Fruit fly (Drosophila melanogaster) whole organism, prepupa: ENCODE results near the gene CG4408.
A peak's percentile ranks its signal among the peaks of the same experiment; 100 is the strongest.

Experiments
- Blimp-1 ChIP-seq: fragments of 200-800 bp; sonication (Bioruptor generic); optimal IDR thresholded peaks from 3 replicates; lab custom pipeline; 2017; ENCODE audit warnings: missing biosample characterization, missing genetic modification characterization, mild to moderate bottlenecking, moderate library complexity, missing genetic modification reagents
- CG11902 ChIP-seq: fragments of 200-800 bp; sonication (Bioruptor generic); optimal IDR thresholded peaks from 3 replicates; lab custom pipeline; 2016; ENCODE audit warnings: missing biosample characterization, missing genetic modification characterization
- CG15336 ChIP-seq: fragments of 200-800 bp; sonication (Bioruptor generic); IDR thresholded peaks from 2 replicates; pipeline ENCODE4 v1.3.6; 2022; ENCODE audit warnings: missing biosample characterization, missing genetic modification characterization
- CG16779 ChIP-seq: fragments of 200-800 bp; sonication (Bioruptor generic); optimal IDR thresholded peaks from 3 replicates; lab custom pipeline; 2017; ENCODE audit warnings: missing biosample characterization, mild to moderate bottlenecking, missing genetic modification characterization
- CG32006 ChIP-seq: fragments of 200-800 bp; sonication (Bioruptor generic); optimal IDR thresholded peaks from 3 replicates; lab custom pipeline; 2017; ENCODE audit warnings: missing biosample characterization, mild to moderate bottlenecking, missing genetic modification characterization
- CG6792 ChIP-seq: fragments of 200-800 bp; sonication (Bioruptor generic); optimal IDR thresholded peaks from 3 replicates; lab custom pipeline; 2016; ENCODE audit warnings: missing biosample characterization, missing genetic modification characterization
- CG6854 ChIP-seq: fragments of 200-800 bp; sonication (Bioruptor generic); optimal IDR thresholded peaks from 2 replicates; lab custom pipeline; 2017; ENCODE audit warnings: missing biosample characterization, mild to moderate bottlenecking, missing genetic modification characterization
- CG8319 ChIP-seq: fragments of 200-800 bp; sonication (Bioruptor generic); optimal IDR thresholded peaks from 3 replicates; lab custom pipeline; 2016; ENCODE audit warnings: missing biosample characterization, missing genetic modification characterization
- Gug ChIP-seq: fragments of 200-800 bp; sonication (Bioruptor generic); IDR thresholded peaks from 2 replicates; pipeline ENCODE4 v1.3.6; 2022; ENCODE audit warnings: missing biosample characterization, missing genetic modification characterization
- Sox102F ChIP-seq: fragments of 200-800 bp; sonication (Bioruptor generic); optimal IDR thresholded peaks from 2 replicates; lab custom pipeline; 2016; ENCODE audit warnings: missing biosample characterization, mild to moderate bottlenecking, missing genetic modification characterization
- salr ChIP-seq, 2 experiments: fragments of 200-800 bp; sonication (Bioruptor generic); optimal IDR thresholded peaks; 3 replicates each; lab custom pipeline; 2016 to 2018; ENCODE audit warnings: missing biosample characterization in 2 of 2, missing genetic modification characterization in 2 of 2, mild to moderate bottlenecking in 1 of 2
- svp ChIP-seq: fragments of 200-800 bp; sonication (Bioruptor generic); peaks from one replicate; lab custom pipeline; 2016; ENCODE audit warnings: missing biosample characterization, missing genetic modification characterization
- topi ChIP-seq: fragments of 200-800 bp; sonication (Bioruptor generic); optimal IDR thresholded peaks from 3 replicates; lab custom pipeline; 2016; ENCODE audit warnings: missing biosample characterization, missing genetic modification characterization

DNA sequence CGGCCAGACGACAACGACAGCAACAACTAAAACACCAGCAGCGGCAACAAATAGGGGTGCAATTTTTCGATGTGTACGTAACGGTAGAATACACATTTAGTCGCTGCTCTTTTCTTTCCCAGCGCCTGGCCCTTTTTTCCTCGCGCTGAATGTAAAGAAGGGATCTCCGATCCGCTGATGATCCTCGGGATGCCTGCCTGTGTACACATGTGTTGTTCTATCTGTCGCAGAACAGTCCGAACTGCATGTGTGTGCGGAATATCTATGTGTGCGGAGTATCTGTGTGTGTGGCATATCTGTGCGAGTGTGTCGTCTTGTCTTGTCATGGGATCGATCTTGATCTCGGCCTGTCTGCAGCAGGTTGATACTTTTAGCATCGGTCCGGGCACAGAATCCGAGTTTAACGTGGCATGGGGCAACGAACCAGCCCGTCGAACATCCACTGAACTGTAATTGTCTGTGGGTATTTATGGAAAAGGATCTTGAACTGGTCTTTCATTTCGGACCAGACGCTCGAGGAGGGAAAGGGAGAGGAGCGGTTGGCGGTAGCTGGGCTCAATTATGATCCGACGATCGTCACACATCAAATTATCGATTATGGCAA, 19.6 kb downstream of the CG4408 start:
- TF ChIP-seq CG11902 (GFP tag; lab: Kevin White, UChicago) (no peak), Sox102F (no peak), CG8319 (no peak), CG32006 (GFP tag; lab: Kevin White, UChicago) (no peak), Blimp-1 (no peak), CG15336 (GFP tag; lab: Robert Waterston, UW) (no peak), CG16779 (tag; lab: Kevin White, UChicago) (no peak), Gug (GFP tag; lab: Robert Waterston, UW) (no peak), CG6792 (GFP tag; lab: Kevin White, UChicago) (no peak), topi (no peak), salr (GFP tag; optimal IDR thresholded peaks at IDR 0.05; lab: Kevin White, UChicago) (no peak), CG6854 (no peak), svp (GFP tag; lab: Kevin White, UChicago) (peak; percentile 58)
